Worm (Caenorhabditis elegans) whole organism, young adult: Measurements from ENCODE around the gene F55C9.3.

Source experiments
- F10E7.11 ChIP-seq: sonication (generic microtip); optimal IDR thresholded peaks from 2 replicates; lab custom pipeline; 2017; ENCODE audit warnings: mild to moderate bottlenecking, missing genetic modification characterization, moderate library complexity, missing compliant biosample characterization
- F33H1.4 ChIP-seq: fragments of 200-800 bp; sonication (Bioruptor generic); IDR thresholded peaks from 2 replicates; pipeline ENCODE4 v1.3.6; 2022; ENCODE audit warnings: missing genetic modification reagents, missing genetic modification characterization, missing compliant biosample characterization
- F52B5.7 ChIP-seq: sonication (generic microtip); optimal IDR thresholded peaks from 2 replicates; lab custom pipeline; 2016; ENCODE audit warnings: mild to moderate bottlenecking, missing genetic modification characterization, missing compliant biosample characterization
- F55B11.4 ChIP-seq: sonication (generic microtip); optimal IDR thresholded peaks from 2 replicates; lab custom pipeline; 2016; ENCODE audit warnings: missing compliant biosample characterization, missing genetic modification characterization, borderline replicate concordance; ENCODE audit not compliant: insufficient read depth
- F57C9.4 ChIP-seq: sonication (generic microtip); optimal IDR thresholded peaks from 2 replicates; lab custom pipeline; 2017; ENCODE audit warnings: mild to moderate bottlenecking, missing genetic modification characterization, missing compliant biosample characterization
- Y67H2A.10 ChIP-seq: fragments of 200-800 bp; sonication (Bioruptor generic); conservative IDR thresholded peaks from 2 replicates; pipeline ENCODE4 v1.3.6; 2022; ENCODE audit warnings: missing genetic modification reagents, missing genetic modification characterization, missing compliant biosample characterization
- ZK185.1 ChIP-seq: sonication (generic microtip); optimal IDR thresholded peaks from 2 replicates; lab custom pipeline; 2016; ENCODE audit warnings: mild to moderate bottlenecking, missing genetic modification characterization, missing compliant biosample characterization; ENCODE audit not compliant: poor library complexity, severe bottlenecking
- ama-1 ChIP-seq, 3 experiments: fragments of 150-350 bp in 1 of 3; sonication (generic microtip) in 2 of 3; optimal IDR thresholded peaks; 2 replicates each; lab custom pipeline; 2014 to 2018; ENCODE audit warnings: missing biosample characterization in 2 of 3, missing genetic modification characterization in 2 of 3, missing genetic modification reagents in 2 of 3
- athp-1 ChIP-seq: sonication (generic microtip); optimal IDR thresholded peaks from 2 replicates; lab custom pipeline; 2017; ENCODE audit warnings: mild to moderate bottlenecking, missing genetic modification characterization, missing compliant biosample characterization
- attf-6 ChIP-seq: fragments of 200-800 bp; sonication (Bioruptor generic); IDR thresholded peaks from 2 replicates; pipeline ENCODE4 v1.3.6; 2022; ENCODE audit warnings: missing genetic modification reagents, missing genetic modification characterization, missing compliant biosample characterization
- efl-1 ChIP-seq: fragments of 150-350 bp; optimal IDR thresholded peaks from 2 replicates; lab custom pipeline; 2014; ENCODE audit warnings: missing biosample characterization, missing genetic modification reagents, missing genetic modification characterization
- egl-44 ChIP-seq: fragments of 200-800 bp; sonication (Bioruptor generic); IDR thresholded peaks from 2 replicates; pipeline ENCODE4 v1.3.6; 2022; ENCODE audit warnings: missing genetic modification reagents, missing genetic modification characterization, missing compliant biosample characterization
- fkh-3 ChIP-seq: sonication (generic microtip); optimal IDR thresholded peaks from 2 replicates; lab custom pipeline; 2016; ENCODE audit warnings: mild to moderate bottlenecking, missing genetic modification characterization, missing compliant biosample characterization
- gei-17 ChIP-seq: fragments of 200-800 bp; sonication (Bioruptor generic); optimal IDR thresholded peaks from 2 replicates; lab custom pipeline; 2018; ENCODE audit warnings: mild to moderate bottlenecking, missing genetic modification characterization, missing compliant biosample characterization
- hlh-26 ChIP-seq: fragments of 200-800 bp; sonication (Bioruptor generic); conservative IDR thresholded peaks from 2 replicates; pipeline ENCODE4 v1.3.6; 2022; ENCODE audit warnings: missing genetic modification reagents, missing genetic modification characterization, missing compliant biosample characterization
- let-526 ChIP-seq: fragments of 200-800 bp; sonication (Bioruptor generic); IDR thresholded peaks from 2 replicates; pipeline ENCODE4 v1.3.6; 2022; ENCODE audit warnings: missing genetic modification reagents, missing genetic modification characterization, missing compliant biosample characterization
- lin-26 ChIP-seq: fragments of 200-800 bp; sonication (Bioruptor generic); IDR thresholded peaks from 2 replicates; pipeline ENCODE4 v1.3.6; 2022; ENCODE audit warnings: missing genetic modification reagents, missing genetic modification characterization, missing compliant biosample characterization
- lin-54 ChIP-seq: fragments of 200-800 bp; sonication (Bioruptor generic); optimal IDR thresholded peaks from 2 replicates; lab custom pipeline; 2018; ENCODE audit warnings: mild to moderate bottlenecking, missing genetic modification characterization, missing compliant biosample characterization
- mcd-1 ChIP-seq: fragments of 200-800 bp; sonication (Bioruptor generic); IDR thresholded peaks from 2 replicates; pipeline ENCODE4 v1.3.6; 2022; ENCODE audit warnings: missing genetic modification reagents, missing genetic modification characterization, missing compliant biosample characterization
- mxl-1 ChIP-seq: sonication (generic microtip); optimal IDR thresholded peaks from 2 replicates; lab custom pipeline; 2016; ENCODE audit warnings: missing genetic modification characterization, missing compliant biosample characterization
- nfyb-1 ChIP-seq: fragments of 200-800 bp; sonication (Bioruptor generic); IDR thresholded peaks from 2 replicates; pipeline ENCODE4 v1.3.6; 2022; ENCODE audit warnings: missing genetic modification reagents, missing genetic modification characterization, missing compliant biosample characterization
- nhr-120 ChIP-seq: fragments of 200-800 bp; sonication (Bioruptor generic); IDR thresholded peaks from 2 replicates; pipeline ENCODE4 v1.3.6; 2022; ENCODE audit warnings: missing genetic modification characterization, missing compliant biosample characterization
- repo-1 ChIP-seq: sonication (generic microtip); optimal IDR thresholded peaks from 2 replicates; lab custom pipeline; 2017; ENCODE audit warnings: mild to moderate bottlenecking, missing genetic modification characterization, missing compliant biosample characterization
- rpc-1 ChIP-seq, 2 experiments: fragments of 150-350 bp in 1 of 2; sonication (generic microtip) in 1 of 2; optimal IDR thresholded peaks; 2 replicates each; lab custom pipeline; 2014 to 2018; ENCODE audit warnings: missing biosample characterization in 1 of 2, missing genetic modification characterization in 1 of 2, missing genetic modification reagents in 1 of 2, missing genotype in 1 of 2
- sea-2 ChIP-seq: fragments of 200-800 bp; sonication (Bioruptor generic); IDR thresholded peaks from 2 replicates; pipeline ENCODE4 v1.3.6; 2022; ENCODE audit warnings: missing genetic modification characterization, missing compliant biosample characterization
- snpc-1.1 ChIP-seq: sonication (generic microtip); optimal IDR thresholded peaks from 2 replicates; lab custom pipeline; 2017; ENCODE audit warnings: missing genetic modification characterization, mild to moderate bottlenecking, missing compliant biosample characterization, antibody characterized with exemption, moderate library complexity, missing genotype, missing genetic modification reagents; ENCODE audit not compliant: insufficient read depth
- snpc-4 ChIP-seq, 5 experiments: fragments of 150-350 bp in 1 of 5; sonication (generic microtip) in 4 of 5; optimal IDR thresholded peaks; 2 replicates each; lab custom pipeline; 2014 to 2018; ENCODE audit warnings: missing genetic modification characterization in 5 of 5, missing biosample characterization in 3 of 5, antibody characterized with exemption in 2 of 5, mild to moderate bottlenecking in 2 of 5, missing compliant biosample characterization in 2 of 5, missing genotype in 2 of 5, moderate library complexity in 2 of 5, missing genetic modification reagents in 1 of 5
- tbp1 ChIP-seq: fragments of 200-800 bp; sonication (Bioruptor generic); optimal IDR thresholded peaks from 2 replicates; lab custom pipeline; 2018; ENCODE audit warnings: mild to moderate bottlenecking, missing genetic modification characterization, missing compliant biosample characterization
- tbx-9 ChIP-seq: sonication (generic microtip); optimal IDR thresholded peaks from 2 replicates; lab custom pipeline; 2016; ENCODE audit warnings: borderline replicate concordance, missing genetic modification characterization, inconsistent platforms, missing compliant biosample characterization
- ztf-18 ChIP-seq: sonication (generic microtip); optimal IDR thresholded peaks from 2 replicates; lab custom pipeline; 2016; ENCODE audit warnings: missing genotype, mild to moderate bottlenecking, missing genetic modification characterization, missing compliant biosample characterization
- ztf-25 ChIP-seq: fragments of 200-800 bp; sonication (Bioruptor generic); IDR thresholded peaks from 2 replicates; pipeline ENCODE4 v1.3.6; 2022; ENCODE audit warnings: missing genetic modification reagents, missing genetic modification characterization, missing compliant biosample characterization
- ztf-28 ChIP-seq: fragments of 200-800 bp; sonication (Bioruptor generic); IDR thresholded peaks from 2 replicates; pipeline ENCODE4 v1.3.6; 2022; ENCODE audit warnings: missing genetic modification reagents, missing genetic modification characterization, missing compliant biosample characterization
- ztf-6 ChIP-seq: fragments of 200-800 bp; sonication (Bioruptor generic); IDR thresholded peaks from 2 replicates; pipeline ENCODE4 v1.3.6; 2022; ENCODE audit warnings: missing genetic modification reagents, missing genetic modification characterization, missing compliant biosample characterization

The F55C9.3 gene

ce11 chrV:19253520-19253919 is 34.5 kb downstream of the F55C9.3 start, which contains the start of gene F21D9.4:
TSS of gene F21D9.4 (plus strand) at chrV:19253820.
- TF ChIP-seq ama-1 (optimal IDR thresholded peaks at IDR 0.05; lab: Kevin White, UChicago) (no peak), ama-1 (GFP tag; optimal IDR thresholded peaks at IDR 0.05; lab: Kevin White, UChicago) (no peak), tbp1 (no peak), tbx-9 (tag; lab: Kevin White, UChicago) (no peak)

- TF ChIP-seq ztf-18 (tag; lab: Kevin White, UChicago) = no peak
- no peak for TF ChIP-seq sea-2 (GFP tag; lab: Robert Waterston, UW)
- TF ChIP-seq fkh-3 = no peak
- TF ChIP-seq F10E7.11 (tag; lab: Kevin White, UChicago) = no peak
- TF ChIP-seq snpc-1.1 (tag; lab: Kevin White, UChicago) = no peak
- no peak for TF ChIP-seq F57C9.4 (tag; lab: Kevin White, UChicago)
- no peak for TF ChIP-seq egl-44 (GFP tag; lab: Robert Waterston, UW)
- no peak for TF ChIP-seq repo-1
- TF ChIP-seq attf-6 (GFP tag; lab: Robert Waterston, UW) = no peak
- TF ChIP-seq F52B5.7 (tag; lab: Kevin White, UChicago) = no peak
- no peak for TF ChIP-seq let-526 (GFP tag; lab: Robert Waterston, UW)
- no peak for TF ChIP-seq Y67H2A.10
Observed at ce11 chrV:19251844-19252243, 36.1 kb downstream of the F55C9.3 start, which contains the start of gene F21D9.11. TSS of gene F21D9.11 (plus strand) at chrV:19252144.

DNA sequence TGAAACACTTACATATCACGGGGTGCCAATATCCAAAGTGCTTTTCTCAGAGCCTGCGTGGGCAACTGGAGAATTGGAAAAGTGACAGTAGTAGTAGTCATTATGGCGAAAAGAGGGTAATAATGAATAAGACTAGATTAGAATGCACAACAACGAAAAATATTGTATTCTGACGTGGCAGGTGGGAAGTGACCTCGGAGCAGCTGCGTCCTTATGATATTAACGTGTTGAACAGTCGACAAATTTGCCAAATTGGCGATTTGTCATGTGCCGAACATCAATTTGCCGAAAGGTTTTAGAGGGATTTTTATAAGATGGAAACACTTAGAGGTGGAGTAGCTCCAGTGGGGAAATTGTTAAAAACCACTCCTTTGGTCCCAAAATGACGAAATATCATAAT is 37.0 kb downstream of the F55C9.3 start, which contains the start of gene str-81:
TSS of gene str-81 (minus strand) at position 101 of the 400 bp plus-strand sequence.
- no peak for TF ChIP-seq athp-1
- TF ChIP-seq attf-6 (GFP tag; lab: Robert Waterston, UW) = no peak

ce11 chrV:19240129-19240528 is 47.8 kb downstream of the F55C9.3 start, which contains the start of the genes fbxb-115 and fbxb-1:
TSS of gene fbxb-115 (minus strand) at chrV:19240229.
TSS of gene fbxb-1 (plus strand) at chrV:19240354.
- no peak for TF ChIP-seq snpc-4 (GFP tag; optimal IDR thresholded peaks at IDR 0.05; lab: Kevin White, UChicago)
- TF ChIP-seq snpc-4 (tag; optimal IDR thresholded peaks at IDR 0.05; lab: Kevin White, UChicago) = no peak
- TF ChIP-seq ztf-28 (GFP tag; lab: Robert Waterston, UW) = no peak
- no peak for TF ChIP-seq repo-1
- TF ChIP-seq fkh-3 = no peak

DNA sequence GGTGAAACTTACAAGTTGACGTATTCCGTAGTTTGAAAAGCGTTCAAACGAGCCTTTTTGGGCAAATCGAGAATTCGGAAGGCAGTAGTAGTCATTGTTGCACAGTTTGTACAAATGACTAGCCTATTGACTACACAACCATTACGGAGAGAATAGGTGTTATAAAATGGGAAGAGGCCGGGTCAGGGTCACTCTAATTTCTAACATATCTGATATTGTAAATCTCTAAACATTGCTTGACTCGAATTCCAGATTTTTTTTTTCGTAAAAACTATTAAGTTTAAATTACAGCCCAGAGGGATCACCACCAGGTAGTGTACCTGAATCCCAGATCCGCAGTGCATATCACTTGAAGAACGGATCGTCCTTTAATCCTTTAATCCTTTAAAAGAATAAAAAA is 50.8 kb downstream of the F55C9.3 start, which contains the start of gene fbxb-2:
TSS of gene fbxb-2 (minus strand) at position 101 of the 400 bp plus-strand sequence.
- TF ChIP-seq nfyb-1 (GFP tag; lab: Robert Waterston, UW) (no peak), lin-54 (no peak), F55B11.4 (tag; lab: Kevin White, UChicago) (no peak), rpc-1 (optimal IDR thresholded peaks at IDR 0.05; lab: Kevin White, UChicago) (no peak), rpc-1 (tag; optimal IDR thresholded peaks at IDR 0.05; lab: Kevin White, UChicago) (no peak), efl-1 (no peak), gei-17 (GFP tag; lab: Kevin White, UChicago) (no peak), lin-26 (GFP tag; lab: Robert Waterston, UW) (no peak), F33H1.4 (GFP tag; lab: Robert Waterston, UW) (no peak), F10E7.11 (tag; lab: Kevin White, UChicago) (no peak), mxl-1 (tag; lab: Kevin White, UChicago) (no peak), nhr-120 (GFP tag; lab: Robert Waterston, UW) (no peak), hlh-26 (GFP tag; lab: Robert Waterston, UW) (no peak), ZK185.1 (tag; lab: Kevin White, UChicago) (no peak), ztf-18 (tag; lab: Kevin White, UChicago) (no peak), mcd-1 (GFP tag; lab: Robert Waterston, UW) (no peak), ztf-25 (no peak), ztf-6 (GFP tag; lab: Robert Waterston, UW) (no peak)
- TF ChIP-seq, all 124 proteins: peak for 0
